Fruit fly (Drosophila melanogaster): ENCODE measurements around the gene CG12661.
A peak's percentile ranks its signal among the peaks of the same experiment; 100 is the strongest.

dm6 chrX:8896080-8896479, 27.4 kb downstream of the CG12661 start:
- TF ChIP-seq CG11617 (GFP tag; optimal IDR thresholded peaks at IDR 0.05) (peak; percentile 23), CG5204 (GFP tag; optimal IDR thresholded peaks at IDR 0.05) (no peak), ovo (GFP tag; optimal IDR thresholded peaks at IDR 0.05) (peak; percentile 16), Mnt (GFP tag; optimal IDR thresholded peaks at IDR 0.05) (no peak), kay (GFP tag; ENCODE audit: borderline replicate concordance) (no peak), CG1620 (GFP tag; optimal IDR thresholded peaks at IDR 0.05) (no peak), cic (GFP tag; optimal IDR thresholded peaks at IDR 0.05) (no peak), tj (GFP tag; optimal IDR thresholded peaks at IDR 0.05) (no peak), bab1 (GFP tag; optimal IDR thresholded peaks at IDR 0.05) (peak; percentile 91), cnc (optimal IDR thresholded peaks at IDR 0.05) (no peak), Crg-1 (GFP tag; optimal IDR thresholded peaks at IDR 0.05) (peak; percentile 30), CG12768 (GFP tag; optimal IDR thresholded peaks at IDR 0.05) (peak; percentile 67), Hr96 (GFP tag; optimal IDR thresholded peaks at IDR 0.05) (no peak)
